Fruit fly (Drosophila melanogaster) whole organism, embryonic: Measurements from ENCODE around the gene CG14883.

ENCODE experiments used
- Ada2b ChIP-seq: fragments of 200-800 bp; sonication (Bioruptor generic); IDR thresholded peaks from 2 replicates; pipeline ENCODE4 v1.3.6; 2022; ENCODE audit warnings: missing biosample characterization, missing genetic modification characterization
- CG13287 ChIP-seq: fragments of 200-800 bp; sonication (Bioruptor generic); IDR thresholded peaks from 2 replicates; pipeline ENCODE4 v1.3.6; 2022; ENCODE audit warnings: missing biosample characterization, missing genetic modification characterization; ENCODE audit not compliant: partially characterized antibody
- CG16813 ChIP-seq: fragments of 200-800 bp; sonication (Bioruptor generic); IDR thresholded peaks from 3 replicates; pipeline ENCODE4 v1.3.6; 2022; ENCODE audit warnings: missing biosample characterization, missing genetic modification characterization; ENCODE audit not compliant: partially characterized antibody
- CG2116 ChIP-seq: fragments of 200-800 bp; sonication (Bioruptor generic); optimal IDR thresholded peaks from 3 replicates; lab custom pipeline; 2018; ENCODE audit warnings: missing biosample characterization, mild to moderate bottlenecking, missing genetic modification characterization
- CG2129 ChIP-seq: fragments of 200-800 bp; sonication (Bioruptor generic); IDR thresholded peaks from 2 replicates; pipeline ENCODE4 v1.3.6; 2022; ENCODE audit warnings: missing biosample characterization, missing genetic modification characterization; ENCODE audit not compliant: partially characterized antibody
- CG42726 ChIP-seq: fragments of 200-800 bp; sonication (Bioruptor generic); IDR thresholded peaks from 2 replicates; pipeline ENCODE4 v1.3.6; 2022; ENCODE audit warnings: missing biosample characterization, missing genetic modification characterization; ENCODE audit not compliant: partially characterized antibody
- CG43689 ChIP-seq: fragments of 200-800 bp; sonication (Bioruptor generic); IDR thresholded peaks from 2 replicates; pipeline ENCODE4 v1.3.6; 2022; ENCODE audit warnings: missing biosample characterization, missing genetic modification characterization
- CG6791 ChIP-seq: fragments of 200-800 bp; sonication (Bioruptor generic); IDR thresholded peaks from 3 replicates; pipeline ENCODE4 v1.3.6; 2022; ENCODE audit warnings: missing biosample characterization, missing genetic modification characterization; ENCODE audit not compliant: partially characterized antibody
- CG7372 ChIP-seq: fragments of 200-800 bp; sonication (Bioruptor generic); IDR thresholded peaks from 2 replicates; pipeline ENCODE4 v1.3.6; 2022; ENCODE audit warnings: missing biosample characterization, missing genetic modification characterization
- CG8478 ChIP-seq: fragments of >200 bp; optimal IDR thresholded peaks from 2 replicates; lab custom pipeline; 2018
- CTCF ChIP-seq: fragments of 200-800 bp; sonication (Bioruptor generic); optimal IDR thresholded peaks from 2 replicates; lab custom pipeline; 2017; ENCODE audit warnings: missing biosample characterization, mild to moderate bottlenecking, missing genetic modification characterization, moderate library complexity
- Dad ChIP-seq: fragments of 200-800 bp; sonication (Bioruptor generic); optimal IDR thresholded peaks from 3 replicates; lab custom pipeline; 2016; ENCODE audit warnings: missing biosample characterization, missing genetic modification characterization
- Dll ChIP-seq: fragments of 200-800 bp; sonication (Bioruptor generic); IDR thresholded peaks from 4 replicates; pipeline ENCODE4 v1.3.6; 2022; ENCODE audit warnings: missing biosample characterization, missing genetic modification characterization; ENCODE audit not compliant: partially characterized antibody
- Doc3 ChIP-seq: fragments of 200-800 bp; sonication (Bioruptor generic); IDR thresholded peaks from 3 replicates; pipeline ENCODE4 v1.3.6; 2022; ENCODE audit warnings: missing biosample characterization, missing genetic modification characterization; ENCODE audit not compliant: partially characterized antibody
- Dp ChIP-seq: fragments of 200-800 bp; sonication (Bioruptor generic); optimal IDR thresholded peaks from 2 replicates; lab custom pipeline; 2018; ENCODE audit warnings: missing biosample characterization, mild to moderate bottlenecking, missing genetic modification characterization, moderate library complexity
- Dref ChIP-seq: fragments of 200-800 bp; sonication (Bioruptor generic); IDR thresholded peaks from 2 replicates; pipeline ENCODE4 v1.3.6; 2022; ENCODE audit warnings: missing biosample characterization, missing genetic modification characterization
- E2f2 ChIP-seq: fragments of 200-800 bp; sonication (Bioruptor generic); IDR thresholded peaks from 2 replicates; pipeline ENCODE4 v1.3.6; 2022; ENCODE audit warnings: missing biosample characterization, missing genetic modification characterization
- Ets65A ChIP-seq: fragments of 200-800 bp; sonication (Bioruptor generic); peaks from one replicate; lab custom pipeline; 2016; ENCODE audit warnings: missing biosample characterization, missing genetic modification characterization
- MESR4 ChIP-seq: fragments of 200-800 bp; sonication (Bioruptor generic); optimal IDR thresholded peaks from 2 replicates; lab custom pipeline; 2018; ENCODE audit warnings: missing biosample characterization, mild to moderate bottlenecking, missing genetic modification characterization, moderate library complexity
- Mad ChIP-seq: fragments of 200-800 bp; sonication (Bioruptor generic); optimal IDR thresholded peaks from 2 replicates; lab custom pipeline; 2016; ENCODE audit warnings: missing biosample characterization, missing genetic modification characterization
- Med ChIP-seq: fragments of 200-800 bp; sonication (Bioruptor generic); peaks from one replicate; lab custom pipeline; 2016; ENCODE audit warnings: missing biosample characterization, missing genetic modification characterization, mild to moderate bottlenecking, inconsistent platforms, moderate library complexity
- NFAT ChIP-seq: fragments of 200-800 bp; sonication (Bioruptor generic); IDR thresholded peaks from 2 replicates; pipeline ENCODE4 v1.3.6; 2022; ENCODE audit warnings: missing biosample characterization, missing genetic modification characterization
- Nf-YB ChIP-seq: fragments of 200-800 bp; sonication (Bioruptor generic); optimal IDR thresholded peaks from 3 replicates; lab custom pipeline; 2019; ENCODE audit warnings: missing biosample characterization, mild to moderate bottlenecking, missing genetic modification characterization, moderate library complexity
- Spps ChIP-seq: fragments of 200-800 bp; sonication (Bioruptor generic); optimal IDR thresholded peaks from 2 replicates; lab custom pipeline; 2018; ENCODE audit warnings: missing biosample characterization, mild to moderate bottlenecking, missing genetic modification characterization
- YL-1 ChIP-seq: fragments of 200-800 bp; sonication (Bioruptor generic); optimal IDR thresholded peaks from 3 replicates; lab custom pipeline; 2017; ENCODE audit warnings: missing biosample characterization, mild to moderate bottlenecking, missing genetic modification characterization
- amos ChIP-seq: fragments of 200-800 bp; sonication (Bioruptor generic); IDR thresholded peaks from 2 replicates; pipeline ENCODE4 v1.3.6; 2022; ENCODE audit warnings: missing biosample characterization, missing genetic modification characterization; ENCODE audit not compliant: partially characterized antibody
- hbn ChIP-seq: fragments of 200-800 bp; sonication (Bioruptor generic); IDR thresholded peaks from 2 replicates; pipeline ENCODE4 v1.3.6; 2022; ENCODE audit warnings: missing biosample characterization, missing genetic modification characterization; ENCODE audit not compliant: partially characterized antibody
- knrl ChIP-seq: fragments of 200-800 bp; sonication (Bioruptor generic); IDR thresholded peaks from 3 replicates; pipeline ENCODE4 v1.3.6; 2022; ENCODE audit warnings: missing biosample characterization, missing genetic modification characterization; ENCODE audit not compliant: partially characterized antibody
- nom ChIP-seq: fragments of 200-800 bp; sonication (Bioruptor generic); optimal IDR thresholded peaks from 2 replicates; lab custom pipeline; 2017; ENCODE audit warnings: missing biosample characterization, missing genetic modification characterization, mild to moderate bottlenecking, moderate library complexity, missing genetic modification reagents
- row ChIP-seq: fragments of 200-800 bp; sonication (Bioruptor generic); IDR thresholded peaks from 3 replicates; pipeline ENCODE4 v1.3.6; 2022; ENCODE audit warnings: missing biosample characterization, missing genetic modification characterization
- stwl ChIP-seq: fragments of 200-800 bp; sonication (Bioruptor generic); optimal IDR thresholded peaks from 3 replicates; lab custom pipeline; 2018; ENCODE audit warnings: missing biosample characterization, mild to moderate bottlenecking, missing genetic modification characterization, moderate library complexity
- trem ChIP-seq: fragments of 200-800 bp; optimal IDR thresholded peaks from 3 replicates; lab custom pipeline; 2019; ENCODE audit warnings: missing biosample characterization, mild to moderate bottlenecking, missing genetic modification characterization, moderate library complexity
- ttk ChIP-seq: fragments of 200-800 bp; sonication (Bioruptor generic); IDR thresholded peaks from 2 replicates; pipeline ENCODE4 v2.1.2; 2022; ENCODE audit warnings: missing biosample characterization, missing genetic modification characterization
- vnd ChIP-seq: fragments of 200-800 bp; sonication (Bioruptor generic); IDR thresholded peaks from 3 replicates; pipeline ENCODE4 v1.3.6; 2022; ENCODE audit warnings: missing biosample characterization, missing genetic modification characterization; ENCODE audit not compliant: partially characterized antibody
- vvl ChIP-seq: fragments of 200-800 bp; sonication (Bioruptor generic); IDR thresholded peaks from 2 replicates; pipeline ENCODE4 v1.3.6; 2022; ENCODE audit warnings: missing biosample characterization, missing genetic modification characterization
- wdn ChIP-seq: fragments of 200-800 bp; sonication (Bioruptor generic); IDR thresholded peaks from 2 replicates; pipeline ENCODE4 v1.3.6; 2022; ENCODE audit warnings: missing biosample characterization, missing genetic modification characterization
- wor ChIP-seq: fragments of 200-800 bp; sonication (Bioruptor generic); IDR thresholded peaks from 2 replicates; pipeline ENCODE4 v1.3.6; 2022; ENCODE audit warnings: missing biosample characterization, missing genetic modification characterization

CG14883 gene

dm6 chr3R:16483877-16484417 lies 28.1 kb downstream of the CG14883 start, which contains the start of gene Der-2 (continued):
- peak; percentile 78 for TF ChIP-seq vnd (GFP tag; lab: Robert Waterston, UW)
- TF ChIP-seq Spps: no peak
- TF ChIP-seq amos: peak; percentile 89
- TF ChIP-seq CG6791: peak; percentile 93
- TF ChIP-seq knrl: peak; percentile 87
- 0 out of 2 replicates have a peak, but pooled peaks have one; percentile 32 for TF ChIP-seq vvl (GFP tag; lab: Robert Waterston, UW)
- peak; percentile 8 for TF ChIP-seq CG2116 (GFP tag; lab: Kevin White, UChicago)
- peak; percentile 52; the same call in 2 of the 3 replicates for TF ChIP-seq row
- TF ChIP-seq CG42726 (GFP tag; lab: Robert Waterston, UW): peak; percentile 86
- peak; percentile 81 for TF ChIP-seq Dp (GFP tag; lab: Kevin White, UChicago)
- TF ChIP-seq CG2129 (GFP tag; lab: Robert Waterston, UW): peak; percentile 80
- peak; percentile 78 for TF ChIP-seq CG16813
- TF ChIP-seq CG13287: peak; percentile 97
- no peak for TF ChIP-seq CG7372 (GFP tag; lab: Robert Waterston, UW)
- peak; percentile 94 for TF ChIP-seq Dll
- peak; percentile 20 for TF ChIP-seq CTCF
- TF ChIP-seq stwl (tag; lab: Kevin White, UChicago): peak; percentile 57
- TF ChIP-seq MESR4 (GFP tag; lab: Kevin White, UChicago): peak; percentile 61
- TF ChIP-seq wor (GFP tag; lab: Robert Waterston, UW): no peak
- peak; percentile 75 for TF ChIP-seq Dref (GFP tag; lab: Robert Waterston, UW)
- peak; percentile 40 for TF ChIP-seq trem (tag; lab: Kevin White, UChicago)
- peak; percentile 5 for TF ChIP-seq YL-1 (GFP tag; lab: Kevin White, UChicago)
- no peak for TF ChIP-seq Mad (GFP tag; lab: Kevin White, UChicago)
- TF ChIP-seq Ada2b: no peak
- TF ChIP-seq E2f2: peak; percentile 85
- peak; percentile 90 for TF ChIP-seq hbn
- no peak for TF ChIP-seq nom
- TF ChIP-seq CG43689 (GFP tag; lab: Robert Waterston, UW): no peak
- no peak for TF ChIP-seq ttk (GFP tag; lab: Robert Waterston, UW)
- TF ChIP-seq Doc3: peak; percentile 95

dm6 chr3R:16485487-16486233 lies 29.8 kb downstream of the CG14883 start:
- TF ChIP-seq Nf-YB (GFP tag; lab: Kevin White, UChicago) (no peak), CG8478 (lab: Kevin White, UChicago) (peak; percentile 66), Med (GFP tag; lab: Kevin White, UChicago) (peak; percentile 59)
- TF ChIP-seq, all 482 proteins: peak for 2

dm6 chr3R:16495322-16495721 lies 39.5 kb downstream of the CG14883 start, which contains the start of gene Cad89D:
Gene Cad89D, minus strand, starts transcription at chr3R:16495422.
- TF ChIP-seq wdn (GFP tag; lab: Robert Waterston, UW) (no peak), Med (GFP tag; lab: Kevin White, UChicago) (peak; percentile 18), NFAT (GFP tag; lab: Robert Waterston, UW) (no peak), Dad (GFP tag; lab: Kevin White, UChicago) (no peak), Ets65A (GFP tag; lab: Kevin White, UChicago) (peak; percentile 47)
